Worm (Caenorhabditis elegans) whole organism, young adult: ENCODE results near the gene sbsp-1.
A peak's percentile ranks its signal among the peaks of the same experiment; 100 is the strongest.

Source experiments
- C06A6.2 ChIP-seq: fragments of 200-800 bp; sonication (Bioruptor generic); conservative IDR thresholded peaks from 2 replicates; pipeline ENCODE4 v1.3.6; 2022; ENCODE audit warnings: missing genetic modification characterization, missing compliant biosample characterization
- F10E7.11 ChIP-seq: sonication (generic microtip); optimal IDR thresholded peaks from 2 replicates; lab custom pipeline; 2017; ENCODE audit warnings: mild to moderate bottlenecking, missing genetic modification characterization, moderate library complexity, missing compliant biosample characterization
- F22D6.2 ChIP-seq: sonication (generic microtip); optimal IDR thresholded peaks from 2 replicates; lab custom pipeline; 2016; ENCODE audit warnings: mild to moderate bottlenecking, missing genetic modification characterization, missing compliant biosample characterization
- F37B4.10 ChIP-seq: fragments of 200-800 bp; sonication (Bioruptor generic); IDR thresholded peaks from 2 replicates; pipeline ENCODE4 v1.3.6; 2022; ENCODE audit warnings: missing genetic modification characterization, missing compliant biosample characterization
- T07F8.4 ChIP-seq: sonication (generic microtip); optimal IDR thresholded peaks from 2 replicates; lab custom pipeline; 2016; ENCODE audit warnings: mild to moderate bottlenecking, missing genetic modification characterization, moderate library complexity, missing compliant biosample characterization
- Y53F4B.3 ChIP-seq: fragments of 200-800 bp; sonication (Bioruptor generic); IDR thresholded peaks from 2 replicates; pipeline ENCODE4 v1.3.6; 2022; ENCODE audit warnings: missing genetic modification reagents, missing genetic modification characterization, missing compliant biosample characterization
- Y56A3A.18 ChIP-seq: fragments of 200-800 bp; sonication (Bioruptor generic); IDR thresholded peaks from 2 replicates; pipeline ENCODE4 v1.3.6; 2022; ENCODE audit warnings: missing genetic modification reagents, missing genetic modification characterization, missing compliant biosample characterization
- Y67H2A.10 ChIP-seq: fragments of 200-800 bp; sonication (Bioruptor generic); conservative IDR thresholded peaks from 2 replicates; pipeline ENCODE4 v1.3.6; 2022; ENCODE audit warnings: missing genetic modification reagents, missing genetic modification characterization, missing compliant biosample characterization
- Y95B8A.8 ChIP-seq: fragments of 200-800 bp; sonication (Bioruptor generic); IDR thresholded peaks from 2 replicates; pipeline ENCODE4 v1.3.6; 2022; ENCODE audit warnings: missing genetic modification reagents, missing genetic modification characterization, missing compliant biosample characterization
- aptf-2 ChIP-seq: fragments of 200-800 bp; sonication (Bioruptor generic); conservative IDR thresholded peaks from 2 replicates; pipeline ENCODE4 v1.3.6; 2022; ENCODE audit warnings: missing genetic modification reagents, missing genetic modification characterization, missing compliant biosample characterization
- aptf-3 ChIP-seq: fragments of 200-800 bp; sonication (Bioruptor generic); IDR thresholded peaks from 2 replicates; pipeline ENCODE4 v1.3.6; 2022; ENCODE audit warnings: missing genetic modification characterization, missing compliant biosample characterization
- atf-7 ChIP-seq: sonication (generic microtip); optimal IDR thresholded peaks from 2 replicates; lab custom pipeline; 2017; ENCODE audit warnings: mild to moderate bottlenecking, missing genetic modification characterization, missing compliant biosample characterization
- athp-1 ChIP-seq: sonication (generic microtip); optimal IDR thresholded peaks from 2 replicates; lab custom pipeline; 2017; ENCODE audit warnings: mild to moderate bottlenecking, missing genetic modification characterization, missing compliant biosample characterization
- attf-3 ChIP-seq: fragments of 200-800 bp; sonication (Bioruptor generic); conservative IDR thresholded peaks from 2 replicates; pipeline ENCODE4 v1.3.6; 2022; ENCODE audit warnings: missing genetic modification reagents, missing genetic modification characterization, missing compliant biosample characterization
- cebp-2 ChIP-seq: fragments of 200-800 bp; sonication (Bioruptor generic); IDR thresholded peaks from 2 replicates; pipeline ENCODE4 v1.3.6; 2022; ENCODE audit warnings: missing genetic modification characterization, missing compliant biosample characterization
- ceh-40 ChIP-seq: fragments of 200-800 bp; sonication (Bioruptor generic); IDR thresholded peaks from 2 replicates; pipeline ENCODE4 v1.3.6; 2022; ENCODE audit warnings: missing genetic modification characterization, missing compliant biosample characterization
- ceh-79 ChIP-seq: sonication (generic microtip); optimal IDR thresholded peaks from 2 replicates; lab custom pipeline; 2017; ENCODE audit warnings: mild to moderate bottlenecking, missing genetic modification characterization, missing compliant biosample characterization
- ceh-91 ChIP-seq: fragments of 200-800 bp; sonication (Bioruptor generic); IDR thresholded peaks from 2 replicates; pipeline ENCODE4 v1.3.6; 2022; ENCODE audit warnings: missing genetic modification reagents, missing genetic modification characterization, missing compliant biosample characterization
- chd-7 ChIP-seq: sonication (generic microtip); optimal IDR thresholded peaks from 2 replicates; lab custom pipeline; 2016; ENCODE audit warnings: mild to moderate bottlenecking, missing genetic modification characterization, moderate library complexity, missing compliant biosample characterization
- die-1 ChIP-seq: sonication (generic microtip); optimal IDR thresholded peaks from 2 replicates; lab custom pipeline; 2016; ENCODE audit warnings: missing genotype, mild to moderate bottlenecking, missing genetic modification characterization, missing compliant biosample characterization
- egrh-3 ChIP-seq: fragments of 200-800 bp; sonication (Bioruptor generic); IDR thresholded peaks from 2 replicates; pipeline ENCODE4 v1.3.6; 2022; ENCODE audit warnings: missing genetic modification reagents, missing genetic modification characterization, missing compliant biosample characterization
- let-607 ChIP-seq, 2 experiments: fragments of 200-800 bp in 1 of 2; sonication (Bioruptor generic) in 1 of 2; sonication (generic microtip) in 1 of 2; optimal IDR thresholded peaks; 2 replicates each; lab custom pipeline; 2016 to 2018; ENCODE audit warnings: mild to moderate bottlenecking in 2 of 2, missing compliant biosample characterization in 2 of 2, missing genetic modification characterization in 2 of 2, moderate library complexity in 2 of 2, missing genotype in 1 of 2
- lin-26 ChIP-seq: fragments of 200-800 bp; sonication (Bioruptor generic); IDR thresholded peaks from 2 replicates; pipeline ENCODE4 v1.3.6; 2022; ENCODE audit warnings: missing genetic modification reagents, missing genetic modification characterization, missing compliant biosample characterization
- lin-35 ChIP-seq, 3 experiments: fragments of 150-350 bp in 2 of 3; sonication (generic microtip) in 1 of 3; optimal IDR thresholded peaks; 2 replicates each; lab custom pipeline; 2014 to 2018; ENCODE audit warnings: missing biosample characterization in 3 of 3, missing genetic modification characterization in 3 of 3, missing genetic modification reagents in 3 of 3
- lin-40 ChIP-seq: sonication (generic microtip); optimal IDR thresholded peaks from 2 replicates; lab custom pipeline; 2016; ENCODE audit warnings: missing genetic modification characterization, mild to moderate bottlenecking, missing compliant biosample characterization, missing genotype, missing genetic modification reagents
- lin-54 ChIP-seq: fragments of 200-800 bp; sonication (Bioruptor generic); optimal IDR thresholded peaks from 2 replicates; lab custom pipeline; 2018; ENCODE audit warnings: mild to moderate bottlenecking, missing genetic modification characterization, missing compliant biosample characterization
- nhr-80 ChIP-seq: sonication (generic microtip); optimal IDR thresholded peaks from 2 replicates; lab custom pipeline; 2016; ENCODE audit warnings: missing genetic modification characterization, missing compliant biosample characterization
- pha-4 ChIP-seq: fragments of 150-350 bp; sonication (generic microtip); optimal IDR thresholded peaks from 2 replicates; lab custom pipeline; 2014; ENCODE audit warnings: missing biosample characterization, missing genetic modification reagents, missing genetic modification characterization
- rcor-1 ChIP-seq: fragments of 200-800 bp; sonication (Bioruptor generic); IDR thresholded peaks from 2 replicates; pipeline ENCODE4 v1.3.6; 2022; ENCODE audit warnings: missing genetic modification reagents, missing genetic modification characterization, missing compliant biosample characterization
- rpc-1 ChIP-seq, 2 experiments: fragments of 150-350 bp in 1 of 2; sonication (generic microtip) in 1 of 2; optimal IDR thresholded peaks; 2 replicates each; lab custom pipeline; 2014 to 2018; ENCODE audit warnings: missing biosample characterization in 1 of 2, missing genetic modification characterization in 1 of 2, missing genetic modification reagents in 1 of 2, missing genotype in 1 of 2
- sea-2 ChIP-seq: fragments of 200-800 bp; sonication (Bioruptor generic); IDR thresholded peaks from 2 replicates; pipeline ENCODE4 v1.3.6; 2022; ENCODE audit warnings: missing genetic modification characterization, missing compliant biosample characterization
- tbp1 ChIP-seq: fragments of 200-800 bp; sonication (Bioruptor generic); optimal IDR thresholded peaks from 2 replicates; lab custom pipeline; 2018; ENCODE audit warnings: mild to moderate bottlenecking, missing genetic modification characterization, missing compliant biosample characterization
- tlf-1 ChIP-seq: fragments of 200-800 bp; sonication (Bioruptor generic); optimal IDR thresholded peaks from 2 replicates; lab custom pipeline; 2018; ENCODE audit warnings: mild to moderate bottlenecking, missing genetic modification characterization, missing compliant biosample characterization
- zfh-2 ChIP-seq: fragments of 200-800 bp; sonication (Bioruptor generic); conservative IDR thresholded peaks from 2 replicates; pipeline ENCODE4 v1.3.6; 2022; ENCODE audit warnings: missing genetic modification reagents, missing genetic modification characterization, missing compliant biosample characterization
- ztf-18 ChIP-seq: sonication (generic microtip); optimal IDR thresholded peaks from 2 replicates; lab custom pipeline; 2016; ENCODE audit warnings: missing genotype, mild to moderate bottlenecking, missing genetic modification characterization, missing compliant biosample characterization
- ztf-25 ChIP-seq: fragments of 200-800 bp; sonication (Bioruptor generic); IDR thresholded peaks from 2 replicates; pipeline ENCODE4 v1.3.6; 2022; ENCODE audit warnings: missing genetic modification reagents, missing genetic modification characterization, missing compliant biosample characterization
- ztf-26 ChIP-seq: sonication (generic microtip); optimal IDR thresholded peaks from 2 replicates; lab custom pipeline; 2017; ENCODE audit warnings: missing genetic modification characterization, missing compliant biosample characterization

sbsp-1 gene

DNA sequence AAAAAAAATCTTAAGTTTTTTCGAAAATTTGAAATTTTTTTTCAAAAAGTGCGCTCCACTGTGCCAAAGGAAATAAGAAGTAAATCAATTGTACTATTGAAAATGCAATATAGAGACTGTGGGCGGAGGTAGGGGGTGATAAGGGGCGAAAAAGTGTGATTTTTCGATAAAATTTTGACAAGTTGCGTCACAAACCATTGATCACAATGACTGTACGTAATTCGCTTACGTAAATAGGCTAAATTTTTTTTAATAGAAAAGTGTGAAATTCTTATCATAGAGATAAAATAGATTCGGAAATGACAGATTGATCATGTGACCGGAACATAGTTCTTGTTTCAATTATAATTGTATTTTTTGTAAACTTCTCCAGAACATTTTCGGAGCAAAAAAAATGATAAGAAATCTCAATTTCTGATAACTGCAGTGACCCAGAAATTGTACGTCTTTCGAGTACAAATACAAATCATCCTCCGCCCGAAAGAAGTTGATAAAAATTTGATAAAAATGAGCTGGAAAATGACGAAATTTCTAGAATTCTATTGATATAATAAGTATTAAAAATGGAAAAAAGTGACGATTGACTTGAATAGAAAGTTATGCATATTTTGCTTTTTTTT is 10.1 kb upstream of the sbsp-1 start:
- TF ChIP-seq ceh-91 (no peak), ztf-25 (GFP tag; lab: Robert Waterston, UW) (no peak), ceh-79 (tag; lab: Kevin White, UChicago) (no peak), let-607 (tag; optimal IDR thresholded peaks at IDR 0.05; lab: Kevin White, UChicago) (peak in 1 of 2 experiments; percentile 44), zfh-2 (no peak), egrh-3 (no peak), lin-54 (GFP tag; lab: Kevin White, UChicago) (peak; percentile 6), chd-7 (tag; lab: Kevin White, UChicago) (no peak), F10E7.11 (tag; lab: Kevin White, UChicago) (no peak), C06A6.2 (no peak), lin-40 (tag; lab: Kevin White, UChicago) (peak; percentile 39), ztf-18 (tag; lab: Kevin White, UChicago) (no peak), lin-26 (GFP tag; lab: Robert Waterston, UW) (no peak), F22D6.2 (no peak), nhr-80 (tag; lab: Kevin White, UChicago) (peak; percentile 79), athp-1 (tag; lab: Kevin White, UChicago) (no peak), cebp-2 (GFP tag; lab: Robert Waterston, UW) (no peak), attf-3 (no peak), rcor-1 (no peak), rpc-1 (optimal IDR thresholded peaks at IDR 0.05; lab: Kevin White, UChicago) (no peak), rpc-1 (tag; optimal IDR thresholded peaks at IDR 0.05; lab: Kevin White, UChicago) (no peak), ztf-26 (tag; lab: Kevin White, UChicago) (no peak), pha-4 (tag; lab: Kevin White, UChicago) (peak; percentile 0), T07F8.4 (no peak), atf-7 (tag; lab: Kevin White, UChicago) (peak; percentile 1)

DNA sequence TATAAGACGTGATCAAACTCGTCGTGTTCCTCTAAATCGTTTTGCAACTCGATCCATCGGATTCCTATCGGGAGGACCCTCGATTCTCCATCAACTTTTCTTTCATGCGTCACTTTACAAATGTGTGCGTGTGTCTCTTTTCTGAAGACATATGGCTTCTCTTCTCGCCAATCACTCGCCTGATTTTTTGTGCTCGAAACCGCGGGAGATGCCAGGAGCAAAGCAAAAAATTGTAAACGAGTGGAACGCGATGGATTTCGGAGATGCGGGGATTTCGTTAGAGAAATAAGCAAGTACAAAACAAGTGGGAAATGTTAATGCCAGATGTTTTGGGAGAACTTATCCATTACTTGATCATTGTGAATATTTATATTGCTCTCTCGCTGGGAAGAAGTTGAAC is 8.5 kb upstream of the sbsp-1 start:
- no peak for TF ChIP-seq die-1 (tag; lab: Kevin White, UChicago)
- no peak for TF ChIP-seq Y67H2A.10 (GFP tag; lab: Robert Waterston, UW)
- no peak for TF ChIP-seq tbp1 (GFP tag; lab: Kevin White, UChicago)
- TF ChIP-seq lin-54 (GFP tag; lab: Kevin White, UChicago) = no peak
- TF ChIP-seq ceh-91 = no peak
- TF ChIP-seq rpc-1 (optimal IDR thresholded peaks at IDR 0.05; lab: Kevin White, UChicago) = no peak
- TF ChIP-seq rpc-1 (tag; optimal IDR thresholded peaks at IDR 0.05; lab: Kevin White, UChicago) = no peak
- TF ChIP-seq sea-2 = no peak
- TF ChIP-seq aptf-3 (GFP tag; lab: Robert Waterston, UW) = no peak
- TF ChIP-seq aptf-2 = no peak
- no peak for TF ChIP-seq tlf-1
- no peak for TF ChIP-seq lin-35 (GFP tag; optimal IDR thresholded peaks at IDR 0.05; lab: Kevin White, UChicago)
- no peak for TF ChIP-seq Y95B8A.8
- TF ChIP-seq Y53F4B.3 (GFP tag; lab: Robert Waterston, UW) = no peak
- TF ChIP-seq F37B4.10 (GFP tag; lab: Robert Waterston, UW) = no peak

DNA sequence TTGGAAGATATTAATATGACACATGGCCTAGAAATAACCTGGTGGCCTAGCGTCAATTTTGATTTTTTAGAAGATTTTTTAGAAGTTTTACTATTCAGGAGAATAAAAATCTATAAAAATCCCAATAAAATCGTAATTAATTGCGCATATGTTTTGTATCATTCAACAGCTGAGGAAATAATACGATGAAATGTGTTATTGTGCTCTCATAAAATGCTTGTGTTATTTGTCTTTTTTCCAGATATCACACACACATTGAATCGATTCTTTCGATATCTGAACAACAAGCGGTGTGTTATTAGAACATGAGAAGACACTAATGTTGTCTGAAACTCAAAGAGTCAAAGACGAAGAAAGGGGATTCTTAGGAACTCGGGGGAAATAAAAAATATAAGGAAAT is 7.6 kb upstream of the sbsp-1 start:
- TF ChIP-seq Y56A3A.18 (GFP tag; lab: Robert Waterston, UW) (no peak), Y95B8A.8 (no peak), ceh-40 (GFP tag; lab: Robert Waterston, UW) (no peak)
- TF ChIP-seq, all 124 proteins: peak for 0
